Worm (Caenorhabditis elegans): ENCODE data around the gene srsx-11.

The srsx-11 gene

ce11 chrV:4957619-4958018 lies 21.3 kb downstream of the srsx-11 start:
- TF ChIP-seq mab-5 (tag; optimal IDR thresholded peaks at IDR 0.05), result no peak

DNA sequence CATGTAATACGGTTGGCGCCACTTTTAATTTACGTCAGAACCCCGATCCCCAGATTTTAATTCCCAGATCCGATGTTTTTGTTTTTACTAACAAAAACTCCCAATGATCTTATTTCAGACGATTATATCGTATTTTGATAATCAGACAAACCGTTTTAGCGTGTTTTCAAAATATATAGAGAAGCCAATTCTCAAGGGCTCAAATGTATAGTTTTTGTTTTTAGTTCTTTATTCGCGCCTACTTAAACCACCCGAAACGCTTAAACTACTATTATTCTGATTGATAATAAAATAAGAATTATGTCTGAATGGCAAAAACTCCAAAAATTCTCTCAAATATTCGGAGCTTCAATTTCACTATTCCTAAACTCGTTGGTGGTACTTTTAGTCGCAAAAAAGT lies 22.4 kb downstream of the srsx-11 start, which contains the start of gene str-208:
Gene str-208 (plus strand): TSS at position 301 of the 400 bp plus-strand sequence.
- TF ChIP-seq elt-1 (tag; optimal IDR thresholded peaks at IDR 0.05; ENCODE audit: borderline replicate concordance, insufficient read depth), result no peak
- TF ChIP-seq snpc-4 (tag; optimal IDR thresholded peaks at IDR 0.05), result no peak
- TF ChIP-seq nhr-28 (tag; optimal IDR thresholded peaks at IDR 0.05), result no peak
- no peak for TF ChIP-seq hlh-1 (tag; optimal IDR thresholded peaks at IDR 0.05)

DNA sequence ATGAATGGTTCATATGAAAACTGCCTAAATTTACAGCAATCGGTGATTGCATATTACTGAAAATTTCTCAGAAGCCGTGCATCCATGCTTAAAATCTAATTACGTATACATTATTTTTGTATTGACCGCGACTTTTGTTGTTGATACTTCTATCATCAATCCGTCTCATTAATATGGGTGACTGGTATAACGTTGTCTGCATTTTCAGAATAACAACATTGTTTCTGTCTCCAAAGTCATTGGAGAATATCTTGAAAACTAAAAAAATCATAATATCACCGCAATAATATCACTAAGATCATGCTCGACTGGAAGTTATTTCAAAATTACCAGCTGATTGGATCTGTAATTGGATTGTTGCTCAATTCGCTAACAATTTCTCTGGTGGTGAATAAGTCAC lies 27.5 kb downstream of the srsx-11 start, which contains the start of gene str-207:
Gene str-207 (plus strand): TSS at position 301 of the 400 bp plus-strand sequence.
- TF ChIP-seq unc-62 (GFP tag; optimal IDR thresholded peaks at IDR 0.05), result no peak
- no peak for TF ChIP-seq drap-1 (GFP tag; optimal IDR thresholded peaks at IDR 0.05)
- TF ChIP-seq ceh-83 (GFP tag; optimal IDR thresholded peaks at IDR 0.05), result no peak

DNA sequence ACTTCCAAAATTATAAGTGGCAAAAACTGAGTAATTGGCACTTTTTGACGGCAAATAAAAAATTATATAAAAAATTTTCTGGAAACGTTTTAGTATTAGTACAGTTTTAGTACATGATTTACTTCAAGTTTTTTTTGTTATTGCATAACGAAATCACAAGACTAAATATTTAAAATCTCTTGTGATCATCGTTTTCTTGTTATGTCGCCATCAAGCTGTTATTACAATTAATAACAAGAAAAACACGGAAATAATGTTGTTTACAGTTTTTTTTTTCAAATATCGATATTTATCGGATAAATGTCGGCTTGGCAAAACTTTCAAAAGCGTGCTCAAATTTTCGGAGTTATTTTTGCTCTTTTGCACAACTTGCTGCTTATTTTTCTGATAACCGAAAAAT lies 30.3 kb downstream of the srsx-11 start, which contains the start of gene str-209:
Gene str-209 (plus strand): TSS at position 301 of the 400 bp plus-strand sequence.
- TF ChIP-seq unc-62 (GFP tag; optimal IDR thresholded peaks at IDR 0.05) (no peak), ceh-83 (GFP tag; optimal IDR thresholded peaks at IDR 0.05) (no peak), nhr-237 (tag; optimal IDR thresholded peaks at IDR 0.05) (no peak)

DNA sequence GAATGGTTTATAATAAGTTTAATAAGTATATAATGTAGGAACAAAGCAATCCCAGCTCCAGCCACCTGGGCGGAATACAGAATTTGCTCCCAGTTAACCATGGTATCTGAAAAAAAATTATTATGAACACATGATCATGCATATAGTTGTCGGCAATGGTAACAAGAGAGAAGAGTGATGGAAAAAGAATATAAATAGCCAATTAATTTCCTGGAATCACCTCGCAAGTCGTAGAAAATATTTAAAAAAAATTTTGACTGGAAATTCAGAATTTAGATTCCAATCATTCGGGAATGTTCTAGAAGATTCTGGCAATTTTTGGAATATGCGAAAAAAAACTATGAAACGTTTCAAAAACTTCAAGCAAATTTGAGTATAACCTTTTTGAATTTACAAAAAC lies 34.7 kb downstream of the srsx-11 start, which contains the start of gene str-211:
Gene str-211 (minus strand): TSS at position 101 of the 400 bp plus-strand sequence.
- TF ChIP-seq elt-3 (tag; optimal IDR thresholded peaks at IDR 0.05) (no peak), bed-3 (GFP tag; optimal IDR thresholded peaks at IDR 0.05) (no peak), zip-8 (tag; optimal IDR thresholded peaks at IDR 0.05) (no peak), lin-32 (GFP tag; optimal IDR thresholded peaks at IDR 0.05) (no peak), lsy-2 (tag; optimal IDR thresholded peaks at IDR 0.05) (no peak), nhr-28 (tag; optimal IDR thresholded peaks at IDR 0.05) (no peak), nhr-2 (tag; optimal IDR thresholded peaks at IDR 0.05) (no peak), M03D4.4 (tag; optimal IDR thresholded peaks at IDR 0.05) (no peak), unc-62 (GFP tag; optimal IDR thresholded peaks at IDR 0.05) (no peak), nhr-76 (tag; optimal IDR thresholded peaks at IDR 0.05) (no peak), nhr-237 (tag; optimal IDR thresholded peaks at IDR 0.05) (no peak), unc-120 (tag; optimal IDR thresholded peaks at IDR 0.05; ENCODE audit: poor library complexity, severe bottlenecking) (no peak), pha-4 (tag; optimal IDR thresholded peaks at IDR 0.05) (no peak), ham-2 (GFP tag; optimal IDR thresholded peaks at IDR 0.05) (no peak), ceh-39 (tag; optimal IDR thresholded peaks at IDR 0.05) (no peak)

DNA sequence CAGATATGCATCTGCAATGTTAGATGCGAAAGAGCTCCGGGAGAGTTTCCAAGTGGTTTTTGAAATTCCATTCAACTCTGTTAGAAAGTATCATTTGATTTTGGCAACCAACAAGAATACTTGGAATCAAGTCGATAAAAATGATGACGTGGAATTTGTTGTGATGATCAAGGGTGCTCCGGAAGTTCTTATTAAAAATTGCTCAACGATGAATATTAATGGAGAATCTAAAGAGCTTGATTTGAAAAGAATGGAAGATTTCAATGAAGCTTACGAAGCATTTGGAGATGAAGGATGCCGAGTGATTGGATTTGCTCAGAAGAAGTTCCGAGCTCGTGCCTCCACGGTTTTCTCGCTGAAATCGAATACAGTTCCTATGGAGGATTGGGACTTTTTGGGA lies 41.6 kb downstream of the srsx-11 start:
- TF ChIP-seq ceh-83 (GFP tag; optimal IDR thresholded peaks at IDR 0.05) (no peak), zip-8 (tag; optimal IDR thresholded peaks at IDR 0.05) (no peak), blmp-1 (tag; optimal IDR thresholded peaks at IDR 0.05) (no peak), sptf-1 (tag; optimal IDR thresholded peaks at IDR 0.05) (no peak), nhr-76 (tag; optimal IDR thresholded peaks at IDR 0.05) (no peak), pha-4 (tag; optimal IDR thresholded peaks at IDR 0.05) (no peak)

- TF ChIP-seq drap-1 (GFP tag; optimal IDR thresholded peaks at IDR 0.05), result no peak
- no peak for TF ChIP-seq ham-2 (GFP tag; optimal IDR thresholded peaks at IDR 0.05)
- no peak for TF ChIP-seq ceh-83 (GFP tag; optimal IDR thresholded peaks at IDR 0.05)
- no peak for TF ChIP-seq cnd-1 (tag; optimal IDR thresholded peaks at IDR 0.05)
- TF ChIP-seq unc-120 (tag; optimal IDR thresholded peaks at IDR 0.05; ENCODE audit: poor library complexity, severe bottlenecking), result no peak
- TF ChIP-seq flh-1 (GFP tag; optimal IDR thresholded peaks at IDR 0.05), result no peak
- TF ChIP-seq unc-39 (tag; optimal IDR thresholded peaks at IDR 0.05), result no peak
- TF ChIP-seq ces-1 (GFP tag; optimal IDR thresholded peaks at IDR 0.05), result no peak
- no peak for TF ChIP-seq ceh-43 (GFP tag; optimal IDR thresholded peaks at IDR 0.05)
- TF ChIP-seq bed-3 (GFP tag; optimal IDR thresholded peaks at IDR 0.05), result no peak
- no peak for TF ChIP-seq unc-62 (GFP tag; optimal IDR thresholded peaks at IDR 0.05)
- TF ChIP-seq lsy-2 (tag; optimal IDR thresholded peaks at IDR 0.05), result no peak
- TF ChIP-seq zip-8 (tag; optimal IDR thresholded peaks at IDR 0.05), result no peak
- no peak for TF ChIP-seq ceh-39 (tag; optimal IDR thresholded peaks at IDR 0.05)
- TF ChIP-seq hlh-1 (tag; optimal IDR thresholded peaks at IDR 0.05), result no peak
Measured at ce11 chrV:4935096-4935495, 43.9 kb downstream of the srsx-11 start.
